Fruit fly (Drosophila melanogaster): Measurements from ENCODE around the gene CG42857.

DNA sequence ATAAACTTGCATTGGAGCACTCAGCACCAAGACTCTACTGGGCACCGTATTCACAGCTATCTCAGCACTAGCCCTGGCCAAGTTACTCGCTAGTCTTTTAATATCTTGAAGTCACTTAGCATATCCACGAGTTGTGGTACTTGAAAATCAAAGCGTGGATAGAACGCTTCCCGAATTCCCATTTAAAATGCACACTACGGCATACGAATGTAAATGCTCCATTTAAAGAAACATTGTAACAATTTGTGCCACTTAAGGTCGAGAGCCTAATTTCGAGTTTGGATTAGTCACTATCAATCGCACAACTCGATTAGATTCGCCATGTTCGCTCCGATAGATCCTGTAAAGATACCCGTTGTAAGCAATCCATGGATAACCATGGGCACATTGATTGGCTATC lies 7.1 kb downstream of the CG42857 start, which contains the start of gene eloF:
- TF ChIP-seq CTCF (optimal IDR thresholded peaks at IDR 0.05) = no peak
- TF ChIP-seq CG8478 (optimal IDR thresholded peaks at IDR 0.05) = no peak
